Fruit fly (Drosophila melanogaster) whole organism, pupa: Measurements from ENCODE around the gene Meics.

Experiments
- CG10348 ChIP-seq: fragments of 200-800 bp; sonication (Bioruptor generic); IDR thresholded peaks from 2 replicates; pipeline ENCODE4 v1.3.6; 2022; ENCODE audit warnings: missing biosample characterization, missing genetic modification characterization
- CG12605 ChIP-seq: fragments of 200-800 bp; sonication (Bioruptor generic); IDR thresholded peaks from 2 replicates; pipeline ENCODE4 v1.3.6; 2022; ENCODE audit warnings: missing biosample characterization, missing genetic modification characterization
- CG13204 ChIP-seq: fragments of 200-800 bp; sonication (Bioruptor generic); optimal IDR thresholded peaks from 2 replicates; lab custom pipeline; 2018; ENCODE audit warnings: missing biosample characterization, mild to moderate bottlenecking, missing genetic modification characterization, moderate library complexity
- CG14655 ChIP-seq: fragments of 200-800 bp; sonication (Bioruptor generic); optimal IDR thresholded peaks from 3 replicates; lab custom pipeline; 2017; ENCODE audit warnings: mild to moderate bottlenecking, missing biosample characterization, missing genetic modification reagents, missing genetic modification characterization
- CG15710 ChIP-seq: fragments of 200-800 bp; sonication (Bioruptor generic); optimal IDR thresholded peaks from 2 replicates; lab custom pipeline; 2018; ENCODE audit warnings: missing biosample characterization, mild to moderate bottlenecking, missing genetic modification characterization, moderate library complexity
- CG17806 ChIP-seq: fragments of 200-800 bp; sonication (Bioruptor generic); optimal IDR thresholded peaks from 2 replicates; lab custom pipeline; 2018; ENCODE audit warnings: missing biosample characterization, mild to moderate bottlenecking, missing genetic modification characterization, moderate library complexity
- CG32121 ChIP-seq: fragments of 200-800 bp; sonication (Bioruptor generic); IDR thresholded peaks from 2 replicates; pipeline ENCODE4 v1.3.6; 2022; ENCODE audit warnings: missing biosample characterization, missing genetic modification characterization
- CG34367 ChIP-seq: fragments of 200-800 bp; sonication (Bioruptor generic); optimal IDR thresholded peaks from 2 replicates; lab custom pipeline; 2018; ENCODE audit warnings: missing biosample characterization, mild to moderate bottlenecking, missing genetic modification characterization
- CG4496 ChIP-seq: fragments of 200-800 bp; sonication (Bioruptor generic); IDR thresholded peaks from 3 replicates; pipeline ENCODE4 v1.3.6; 2022; ENCODE audit warnings: missing biosample characterization, missing genetic modification characterization
- CG8159 ChIP-seq: fragments of 200-800 bp; sonication (Bioruptor generic); optimal IDR thresholded peaks from 3 replicates; lab custom pipeline; 2018; ENCODE audit warnings: missing biosample characterization, mild to moderate bottlenecking, missing genetic modification characterization, moderate library complexity
- CG8301 ChIP-seq: fragments of 200-800 bp; sonication (Bioruptor generic); optimal IDR thresholded peaks from 2 replicates; lab custom pipeline; 2018; ENCODE audit warnings: missing biosample characterization, mild to moderate bottlenecking, missing genetic modification characterization
- CG9948 ChIP-seq: fragments of 200-800 bp; sonication (Bioruptor generic); optimal IDR thresholded peaks from 2 replicates; lab custom pipeline; 2018; ENCODE audit warnings: missing biosample characterization, mild to moderate bottlenecking, missing genetic modification characterization, moderate library complexity
- D1 ChIP-seq: fragments of 200-800 bp; sonication (Bioruptor generic); optimal IDR thresholded peaks from 2 replicates; lab custom pipeline; 2018; ENCODE audit warnings: missing biosample characterization, mild to moderate bottlenecking, missing genetic modification characterization, moderate library complexity
- EcR ChIP-seq: fragments of 200-800 bp; sonication (Bioruptor generic); optimal IDR thresholded peaks from 3 replicates; lab custom pipeline; 2019; ENCODE audit warnings: missing biosample characterization, missing genetic modification characterization, mild to moderate bottlenecking, moderate library complexity, missing genetic modification reagents
- Ets98B ChIP-seq: fragments of 200-800 bp; sonication (Bioruptor generic); IDR thresholded peaks from 2 replicates; pipeline ENCODE4 v1.3.6; 2022; ENCODE audit warnings: missing biosample characterization, missing genetic modification characterization
- Pif1A ChIP-seq: fragments of 200-800 bp; sonication (Bioruptor generic); optimal IDR thresholded peaks from 3 replicates; lab custom pipeline; 2016; ENCODE audit warnings: missing biosample characterization, missing genetic modification characterization
- Pif1B ChIP-seq: fragments of 200-800 bp; sonication (Bioruptor generic); optimal IDR thresholded peaks from 3 replicates; lab custom pipeline; 2016; ENCODE audit warnings: missing biosample characterization, missing genetic modification characterization
- Snoo ChIP-seq: fragments of 200-800 bp; sonication (Bioruptor generic); optimal IDR thresholded peaks from 3 replicates; lab custom pipeline; 2017; ENCODE audit warnings: missing biosample characterization, mild to moderate bottlenecking, missing genetic modification characterization, inconsistent platforms
- fd96Ca ChIP-seq: fragments of 200-800 bp; sonication (Bioruptor generic); IDR thresholded peaks from 3 replicates; pipeline ENCODE4 v1.3.6; 2022; ENCODE audit warnings: missing biosample characterization, missing genetic modification characterization
- gl ChIP-seq: fragments of 200-800 bp; sonication (Bioruptor generic); optimal IDR thresholded peaks from 2 replicates; lab custom pipeline; 2018; ENCODE audit warnings: missing biosample characterization, mild to moderate bottlenecking, missing genetic modification characterization
- rn ChIP-seq: fragments of 200-800 bp; sonication (Bioruptor generic); IDR thresholded peaks from 2 replicates; pipeline ENCODE4 v1.3.6; 2022; ENCODE audit warnings: missing biosample characterization, missing genetic modification characterization

The Meics gene

dm6 chr3L:13934902-13935301 lies 29.6 kb downstream of the Meics start:
- TF ChIP-seq rn (no peak), CG12605 (GFP tag; lab: Robert Waterston, UW) (0 out of 2 replicates have a peak, but pooled peaks have one; percentile 33)

- TF ChIP-seq Snoo (peak; percentile 19), CG32121 (GFP tag; lab: Robert Waterston, UW) (no peak), EcR (no peak), CG15710 (peak; percentile 30)
These were observed 35.5 kb downstream of the Meics start, which contains the start of the genes CG8833 and DCTN1-p150 for dm6 chr3L:13928769-13929594. Gene CG8833, minus strand, starts transcription at chr3L:13929000. Gene DCTN1-p150, plus strand, starts transcription at chr3L:13929387.

dm6 chr3L:13925117-13925726 lies 39.3 kb downstream of the Meics start, which contains the start of gene Rgl:
Gene Rgl, minus strand, starts transcription at chr3L:13925335.
- TF ChIP-seq CG10348 (GFP tag; lab: Robert Waterston, UW) (no peak), fd96Ca (peak; percentile 57; the same call in 1 of the 3 replicates), CG9948 (no peak), CG4496 (GFP tag; lab: Robert Waterston, UW) (peak; percentile 58; the same call in 1 of the 3 replicates), gl (tag; lab: Kevin White, UChicago) (no peak), CG32121 (GFP tag; lab: Robert Waterston, UW) (peak; percentile 12; the same call in 1 of the 2 replicates), Pif1B (GFP tag; lab: Kevin White, UChicago) (peak; percentile 68), Ets98B (GFP tag; lab: Robert Waterston, UW) (peak; percentile 70; the same call in 1 of the 2 replicates), Snoo (no peak), CG8159 (peak; percentile 4), CG17806 (tag; lab: Kevin White, UChicago) (no peak), CG12605 (GFP tag; lab: Robert Waterston, UW) (peak; percentile 59)

dm6 chr3L:13924646-13925045 lies 39.9 kb downstream of the Meics start:
- TF ChIP-seq CG10348 (GFP tag; lab: Robert Waterston, UW): no peak
- no peak for TF ChIP-seq CG32121 (GFP tag; lab: Robert Waterston, UW)
- no peak for TF ChIP-seq rn
- TF ChIP-seq CG17806 (tag; lab: Kevin White, UChicago): no peak
- TF ChIP-seq CG14655 (GFP tag; lab: Kevin White, UChicago): no peak
- no peak for TF ChIP-seq EcR
- no peak for TF ChIP-seq gl (tag; lab: Kevin White, UChicago)
- TF ChIP-seq CG12605 (GFP tag; lab: Robert Waterston, UW): no peak
- no peak for TF ChIP-seq Snoo
- no peak for TF ChIP-seq Pif1A (GFP tag; lab: Kevin White, UChicago)
- no peak for TF ChIP-seq D1 (tag; lab: Kevin White, UChicago)
- TF ChIP-seq fd96Ca: no peak
- no peak for TF ChIP-seq CG15710
- no peak for TF ChIP-seq CG13204
- TF ChIP-seq CG9948: no peak
- no peak for TF ChIP-seq Pif1B (GFP tag; lab: Kevin White, UChicago)
- no peak for TF ChIP-seq Ets98B (GFP tag; lab: Robert Waterston, UW)

dm6 chr3L:13923332-13924272 lies 40.9 kb downstream of the Meics start:
- TF ChIP-seq CG14655 (GFP tag; lab: Kevin White, UChicago) (no peak), CG34367 (tag; lab: Kevin White, UChicago) (peak; percentile 12), CG15710 (peak; percentile 19), CG17806 (tag; lab: Kevin White, UChicago) (peak; percentile 28), Pif1A (GFP tag; lab: Kevin White, UChicago) (peak; percentile 30), Snoo (peak; percentile 10), Ets98B (GFP tag; lab: Robert Waterston, UW) (peak; percentile 42; the same call in 1 of the 2 replicates), CG12605 (GFP tag; lab: Robert Waterston, UW) (peak; percentile 52), D1 (tag; lab: Kevin White, UChicago) (no peak), CG4496 (GFP tag; lab: Robert Waterston, UW) (peak; percentile 77), CG8301 (tag; lab: Kevin White, UChicago) (peak; percentile 13), gl (tag; lab: Kevin White, UChicago) (no peak), CG32121 (GFP tag; lab: Robert Waterston, UW) (peak; percentile 62), CG8159 (peak; percentile 30), CG9948 (peak; percentile 36), EcR (no peak), rn (no peak), CG10348 (GFP tag; lab: Robert Waterston, UW) (no peak), fd96Ca (0 out of 3 replicates have a peak, but pooled peaks have one; percentile 6), Pif1B (GFP tag; lab: Kevin White, UChicago) (peak; percentile 22), CG13204 (no peak)
